Worm (Caenorhabditis elegans): Measurements from ENCODE around the gene comt-4.
"Not testable (repeated sequence)": the region's sequence is repeated elsewhere in the genome, so short reads cannot be mapped to it uniquely, and the experiment has no call there.

DNA sequence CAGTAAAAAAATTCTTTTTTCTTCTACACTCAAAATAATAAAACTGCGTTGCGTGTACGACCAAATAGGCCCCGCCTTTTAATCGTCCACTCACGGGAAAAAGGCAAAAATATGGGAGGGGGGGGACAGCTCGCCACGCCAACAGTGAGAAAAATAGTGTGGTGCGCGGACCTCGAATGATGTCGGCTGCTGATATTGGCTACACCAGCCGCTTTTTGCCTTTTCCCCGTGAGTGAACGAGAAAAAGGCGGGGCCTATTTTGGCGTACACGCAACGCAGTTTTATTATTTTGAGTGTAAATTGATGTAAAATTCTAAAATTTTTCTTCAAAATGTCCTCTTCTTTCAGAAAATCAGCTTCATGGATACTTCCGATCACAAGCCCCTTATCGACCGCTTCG lies 40.3 kb upstream of the comt-4 start, which contains the start of gene ztf-28:
- not testable (repeated sequence) for TF ChIP-seq him-1, W03F9.2, dao-5 (tag; optimal IDR thresholded peaks at IDR 0.05)
